Worm (Caenorhabditis elegans): ENCODE measurements around the gene K09A9.6.

- no peak for TF ChIP-seq nhr-11 (tag; optimal IDR thresholded peaks at IDR 0.05)
- TF ChIP-seq lin-11 (tag; optimal IDR thresholded peaks at IDR 0.05) = no peak
Measured at ce11 chrX:15567986-15568940, 8.8 kb upstream of the K09A9.6 start, which contains the start of gene dyn-1.
